Fruit fly (Drosophila melanogaster): ENCODE data around the gene CG7634.

Gene CG7634

dm6 chr3L:21568848-21569372 lies 3.7 kb downstream of the CG7634 start, which contains the start of the genes CRIF and SMC5 (continued):
- TF ChIP-seq Hr39 (GFP tag; optimal IDR thresholded peaks at IDR 0.05) (no peak), eg (GFP tag; IDR thresholded peaks at IDR 0.05) (no peak), Blimp-1 (GFP tag; optimal IDR thresholded peaks at IDR 0.05) (no peak), CG6854 (GFP tag; optimal IDR thresholded peaks at IDR 0.05) (no peak), vri (GFP tag; optimal IDR thresholded peaks at IDR 0.05) (no peak), OdsH (GFP tag; optimal IDR thresholded peaks at IDR 0.05) (no peak), Sox14 (GFP tag; optimal IDR thresholded peaks at IDR 0.05) (no peak), acj6 (GFP tag; optimal IDR thresholded peaks at IDR 0.05) (peak; percentile 63), ss (GFP tag; optimal IDR thresholded peaks at IDR 0.05) (no peak), Ets96B (tag; optimal IDR thresholded peaks at IDR 0.05) (no peak), CG16779 (tag; optimal IDR thresholded peaks at IDR 0.05) (no peak), CG8632 (GFP tag; optimal IDR thresholded peaks at IDR 0.05) (no peak), svp (GFP tag) (no peak), CG6792 (GFP tag; optimal IDR thresholded peaks at IDR 0.05) (no peak), CG8119 (GFP tag; IDR thresholded peaks at IDR 0.05) (0 out of 3 replicates have a peak, but pooled peaks have one; percentile 47), Eip75B (GFP tag; optimal IDR thresholded peaks at IDR 0.05) (no peak), CG9139 (GFP tag; optimal IDR thresholded peaks at IDR 0.05) (no peak), Smox (GFP tag; optimal IDR thresholded peaks at IDR 0.05) (no peak), CG8319 (GFP tag; optimal IDR thresholded peaks at IDR 0.05) (peak; percentile 5), Ets21C (GFP tag; optimal IDR thresholded peaks at IDR 0.05) (peak; percentile 52), salr (GFP tag; optimal IDR thresholded peaks at IDR 0.05) (peak in 1 of 2 experiments; percentile 37), achi (GFP tag; optimal IDR thresholded peaks at IDR 0.05) (no peak), dac (GFP tag; optimal IDR thresholded peaks at IDR 0.05) (no peak)

- TF ChIP-seq CG10669 (GFP tag; optimal IDR thresholded peaks at IDR 0.05), result no peak
- no peak for TF ChIP-seq CG11294 (GFP tag; IDR thresholded peaks at IDR 0.05)
- TF ChIP-seq fkh (GFP tag; optimal IDR thresholded peaks at IDR 0.05), result no peak
- no peak for TF ChIP-seq dsx (GFP tag; optimal IDR thresholded peaks at IDR 0.05; ENCODE audit: poor library complexity, severe bottlenecking)
- TF ChIP-seq Gug (GFP tag; IDR thresholded peaks at IDR 0.05), result no peak
- no peak for TF ChIP-seq Ets21C (GFP tag; optimal IDR thresholded peaks at IDR 0.05)
- no peak for TF ChIP-seq svp (GFP tag)
- no peak for TF ChIP-seq CG6808 (GFP tag; optimal IDR thresholded peaks at IDR 0.05)
- no peak for TF ChIP-seq vri (GFP tag; optimal IDR thresholded peaks at IDR 0.05)
- no peak for TF ChIP-seq fd85E (GFP tag; optimal IDR thresholded peaks at IDR 0.05)
- no peak for TF ChIP-seq CG9139 (GFP tag; optimal IDR thresholded peaks at IDR 0.05)
- no peak for TF ChIP-seq CG32006 (GFP tag; optimal IDR thresholded peaks at IDR 0.05)
- TF ChIP-seq CG8119 (GFP tag; IDR thresholded peaks at IDR 0.05), result no peak
- no peak for TF ChIP-seq Smox (GFP tag; optimal IDR thresholded peaks at IDR 0.05)
- TF ChIP-seq CG34406 (GFP tag; optimal IDR thresholded peaks at IDR 0.05), result no peak
- no peak for TF ChIP-seq Sox15 (GFP tag; optimal IDR thresholded peaks at IDR 0.05)
- TF ChIP-seq net (GFP tag; optimal IDR thresholded peaks at IDR 0.05), result no peak
- TF ChIP-seq cyc (GFP tag; optimal IDR thresholded peaks at IDR 0.05), result no peak
- no peak for TF ChIP-seq salr (GFP tag; optimal IDR thresholded peaks at IDR 0.05)
Measured at dm6 chr3L:21573831-21574230, 8.6 kb downstream of the CG7634 start, which contains the start of gene EMC10. Gene EMC10, plus strand, starts transcription at chr3L:21574131.

- TF ChIP-seq Lpt (GFP tag; optimal IDR thresholded peaks at IDR 0.05) (no peak), acj6 (GFP tag; optimal IDR thresholded peaks at IDR 0.05) (no peak), OdsH (GFP tag; optimal IDR thresholded peaks at IDR 0.05) (no peak), cyc (GFP tag; optimal IDR thresholded peaks at IDR 0.05) (no peak), esn (GFP tag; optimal IDR thresholded peaks at IDR 0.05) (peak; percentile 27)
Measured at dm6 chr3L:21574296-21574745, 9.1 kb downstream of the CG7634 start.

Measured in whole organism, prepupa.